Worm (Caenorhabditis elegans) whole organism, L4/young adult: ENCODE results near the gene C04C3.14.
"Not testable (repeated sequence)": the region's sequence is repeated elsewhere in the genome, so short reads cannot be mapped to it uniquely, and the experiment has no call there.

Experiments
- W03F9.2 ChIP-seq: fragments of 150-350 bp; optimal IDR thresholded peaks from 2 replicates; lab custom pipeline; 2014; ENCODE audit warnings: missing biosample characterization, missing genetic modification characterization
- dao-5 ChIP-seq: sonication (generic microtip); optimal IDR thresholded peaks from 2 replicates; lab custom pipeline; 2016; ENCODE audit warnings: missing genotype, missing genetic modification characterization, moderate library complexity, missing compliant biosample characterization
- him-1 ChIP-seq: sonication (generic microtip); optimal IDR thresholded peaks from 2 replicates; lab custom pipeline; 2016; ENCODE audit warnings: missing genotype, missing genetic modification reagents, missing genetic modification characterization, missing compliant biosample characterization

C04C3.14 gene

ce11 chrIV:3385337-3386215 is 10.1 kb upstream of the C04C3.14 start, which contains the start of gene mai-2:
Gene mai-2, plus strand, starts transcription at chrIV:3385910.
- TF ChIP-seq him-1 (tag; lab: Kevin White, UChicago): no peak
- no peak for TF ChIP-seq dao-5 (tag; lab: Kevin White, UChicago)
- no peak for TF ChIP-seq W03F9.2 (tag; lab: Kevin White, UChicago)

ce11 chrIV:3386504-3387290 is 9.0 kb upstream of the C04C3.14 start:
- TF ChIP-seq him-1 (tag; lab: Kevin White, UChicago) (no peak), dao-5 (tag; lab: Kevin White, UChicago) (no peak), W03F9.2 (tag; lab: Kevin White, UChicago) (no peak)

- not testable (repeated sequence) for TF ChIP-seq dao-5, W03F9.2, him-1 (tag; lab: Kevin White, UChicago)
These were observed 5.7 kb upstream of the C04C3.14 start, which contains the start of gene B0546.5 for ce11 chrIV:3389999-3390398. Gene B0546.5, minus strand, starts transcription at chrIV:3390099.

- TF ChIP-seq dao-5, him-1, W03F9.2 (tag; lab: Kevin White, UChicago): not testable (repeated sequence)
These were observed 1.6 kb upstream of the C04C3.14 start, which contains the start of gene C04C3.4 for ce11 chrIV:3394066-3394465. Gene C04C3.4, plus strand, starts transcription at chrIV:3394366.

- no peak for TF ChIP-seq dao-5 (tag; lab: Kevin White, UChicago)
These were observed 2.4 kb downstream of the C04C3.14 start for ce11 chrIV:3398078-3398477.

- TF ChIP-seq W03F9.2 (tag; lab: Kevin White, UChicago): no peak
- TF ChIP-seq him-1 (tag; lab: Kevin White, UChicago): no peak
- TF ChIP-seq dao-5 (tag; lab: Kevin White, UChicago): no peak
These were observed 3.5 kb downstream of the C04C3.14 start, which contains the start of the genes dyf-3 and pdhb-1 for ce11 chrIV:3399015-3399722. Gene dyf-3, minus strand, starts transcription at chrIV:3399231. Gene pdhb-1, plus strand, starts transcription at chrIV:3399672.

ce11 chrIV:3400941-3401340 is 5.3 kb downstream of the C04C3.14 start:
- TF ChIP-seq W03F9.2 (tag; lab: Kevin White, UChicago) (no peak), him-1 (tag; lab: Kevin White, UChicago) (no peak), dao-5 (tag; lab: Kevin White, UChicago) (no peak)

ce11 chrIV:3415383-3415782 is 19.7 kb downstream of the C04C3.14 start, which contains the start of gene lgc-9:
Gene lgc-9, plus strand, starts transcription at chrIV:3415683.
- TF ChIP-seq dao-5 (tag; lab: Kevin White, UChicago): no peak
- no peak for TF ChIP-seq W03F9.2 (tag; lab: Kevin White, UChicago)
- TF ChIP-seq him-1 (tag; lab: Kevin White, UChicago): no peak

- no peak for TF ChIP-seq W03F9.2 (tag; lab: Kevin White, UChicago)
- TF ChIP-seq him-1 (tag; lab: Kevin White, UChicago): no peak
- no peak for TF ChIP-seq dao-5 (tag; lab: Kevin White, UChicago)
These were observed 23.1 kb downstream of the C04C3.14 start for ce11 chrIV:3418741-3419140.

ce11 chrIV:3422516-3422915 is 26.8 kb downstream of the C04C3.14 start, which contains the start of gene C04C3.6:
Gene C04C3.6, minus strand, starts transcription at chrIV:3422616.
- TF ChIP-seq him-1 (tag; lab: Kevin White, UChicago) (no peak), W03F9.2 (tag; lab: Kevin White, UChicago) (no peak), dao-5 (tag; lab: Kevin White, UChicago) (no peak)

- no peak for TF ChIP-seq W03F9.2 (tag; lab: Kevin White, UChicago)
- no peak for TF ChIP-seq him-1 (tag; lab: Kevin White, UChicago)
- TF ChIP-seq dao-5 (tag; lab: Kevin White, UChicago): no peak
These were observed 32.8 kb downstream of the C04C3.14 start, which contains the start of the genes C04C3.9 and srz-60 for ce11 chrIV:3428434-3428950. Gene C04C3.9, minus strand, starts transcription at chrIV:3428534. Gene srz-60, plus strand, starts transcription at chrIV:3428900.

ce11 chrIV:3433387-3433786 is 37.7 kb downstream of the C04C3.14 start, which contains the start of gene C04C3.7:
Gene C04C3.7, minus strand, starts transcription at chrIV:3433487.
- TF ChIP-seq him-1, W03F9.2, dao-5 (tag; lab: Kevin White, UChicago): not testable (repeated sequence)
